Worm (Caenorhabditis elegans) whole organism, late embryonic: ENCODE results near the gene sri-27.

Experiments used
- C38D4.7 ChIP-seq: fragments of 200-800 bp; sonication (Bioruptor generic); optimal IDR thresholded peaks from 2 replicates; lab custom pipeline; 2018; ENCODE audit warnings: mild to moderate bottlenecking, missing genetic modification characterization, moderate library complexity, missing compliant biosample characterization
- F13H6.1 ChIP-seq: sonication (generic microtip); optimal IDR thresholded peaks from 2 replicates; lab custom pipeline; 2016; ENCODE audit warnings: missing genetic modification characterization, missing compliant biosample characterization
- K02D7.2 ChIP-seq: sonication (generic microtip); optimal IDR thresholded peaks from 2 replicates; lab custom pipeline; 2017; ENCODE audit warnings: mild to moderate bottlenecking, missing genetic modification characterization, missing compliant biosample characterization
- ahr-1 ChIP-seq: sonication (generic microtip); optimal IDR thresholded peaks from 2 replicates; lab custom pipeline; 2016; ENCODE audit warnings: missing genetic modification characterization, missing compliant biosample characterization
- ama-1 ChIP-seq: fragments of 150-350 bp; optimal IDR thresholded peaks from 2 replicates; lab custom pipeline; 2014
- ceh-18 ChIP-seq: sonication (generic microtip); optimal IDR thresholded peaks from 2 replicates; lab custom pipeline; 2016; ENCODE audit warnings: missing genetic modification characterization, missing compliant biosample characterization
- ceh-24 ChIP-seq: sonication (generic microtip); optimal IDR thresholded peaks from 2 replicates; lab custom pipeline; 2016; ENCODE audit warnings: mild to moderate bottlenecking, missing genetic modification characterization, missing compliant biosample characterization
- ceh-30 ChIP-seq: fragments of 150-350 bp; optimal IDR thresholded peaks from 2 replicates; lab custom pipeline; 2014; ENCODE audit warnings: missing biosample characterization, missing genetic modification characterization
- ceh-31 ChIP-seq: sonication (generic microtip); optimal IDR thresholded peaks from 2 replicates; lab custom pipeline; 2016; ENCODE audit warnings: missing genetic modification characterization, missing compliant biosample characterization
- ceh-34 ChIP-seq: sonication (generic microtip); optimal IDR thresholded peaks from 2 replicates; lab custom pipeline; 2016; ENCODE audit warnings: mild to moderate bottlenecking, missing genetic modification characterization, missing compliant biosample characterization
- ceh-45 ChIP-seq: fragments of 200-800 bp; sonication (Bioruptor generic); IDR thresholded peaks from 2 replicates; pipeline ENCODE4 v1.3.6; 2022; ENCODE audit warnings: missing genetic modification reagents, missing genetic modification characterization, missing compliant biosample characterization
- che-1 ChIP-seq: sonication (generic microtip); optimal IDR thresholded peaks from 2 replicates; lab custom pipeline; 2016; ENCODE audit warnings: mild to moderate bottlenecking, missing genetic modification characterization, missing compliant biosample characterization
- dmd-4 ChIP-seq: sonication (generic microtip); optimal IDR thresholded peaks from 2 replicates; lab custom pipeline; 2016; ENCODE audit warnings: borderline replicate concordance, missing genetic modification characterization, missing compliant biosample characterization
- elt-2 ChIP-seq: sonication (generic microtip); optimal IDR thresholded peaks from 2 replicates; lab custom pipeline; 2016; ENCODE audit warnings: missing genetic modification reagents, missing genetic modification characterization, missing compliant biosample characterization
- elt-4 ChIP-seq: sonication (generic microtip); optimal IDR thresholded peaks from 2 replicates; lab custom pipeline; 2016; ENCODE audit warnings: missing genetic modification characterization, missing compliant biosample characterization
- eyg-1 ChIP-seq: sonication (generic microtip); optimal IDR thresholded peaks from 2 replicates; lab custom pipeline; 2016; ENCODE audit warnings: missing genotype, missing genetic modification characterization, missing compliant biosample characterization
- fkh-10 ChIP-seq: fragments of 150-350 bp; optimal IDR thresholded peaks from 2 replicates; lab custom pipeline; 2014; ENCODE audit warnings: missing biosample characterization, missing genetic modification reagents, missing genetic modification characterization
- hlh-13 ChIP-seq: fragments of 200-800 bp; sonication (Bioruptor generic); optimal IDR thresholded peaks from 2 replicates; lab custom pipeline; 2018; ENCODE audit warnings: mild to moderate bottlenecking, missing genetic modification characterization, missing compliant biosample characterization
- hlh-30 ChIP-seq: sonication (generic microtip); optimal IDR thresholded peaks from 2 replicates; lab custom pipeline; 2017; ENCODE audit warnings: antibody characterized with exemption, missing genetic modification characterization, missing compliant biosample characterization; ENCODE audit not compliant: insufficient read depth
- hlh-6 ChIP-seq: sonication (generic microtip); optimal IDR thresholded peaks from 2 replicates; lab custom pipeline; 2016; ENCODE audit warnings: missing genotype, missing genetic modification characterization, missing compliant biosample characterization
- hlh-8 ChIP-seq: sonication (generic microtip); optimal IDR thresholded peaks from 2 replicates; lab custom pipeline; 2016; ENCODE audit warnings: missing genotype, missing genetic modification characterization, missing compliant biosample characterization
- lim-6 ChIP-seq: sonication (generic microtip); optimal IDR thresholded peaks from 2 replicates; lab custom pipeline; 2016; ENCODE audit warnings: missing genetic modification characterization, missing compliant biosample characterization
- nhr-11 ChIP-seq: fragments of 150-350 bp; optimal IDR thresholded peaks from 2 replicates; lab custom pipeline; 2014; ENCODE audit warnings: missing biosample characterization, missing genetic modification characterization
- npax-4 ChIP-seq: sonication (generic microtip); optimal IDR thresholded peaks from 2 replicates; lab custom pipeline; 2016; ENCODE audit warnings: missing genetic modification characterization, missing compliant biosample characterization
- odd-2 ChIP-seq: sonication (generic microtip); optimal IDR thresholded peaks from 2 replicates; lab custom pipeline; 2017; ENCODE audit warnings: antibody characterized with exemption, mild to moderate bottlenecking, missing genetic modification characterization, missing compliant biosample characterization
- pag-3 ChIP-seq: sonication (generic microtip); optimal IDR thresholded peaks from 2 replicates; lab custom pipeline; 2016; ENCODE audit warnings: missing compliant biosample characterization, missing genetic modification characterization, borderline replicate concordance
- pax-1 ChIP-seq: fragments of 150-350 bp; optimal IDR thresholded peaks from 2 replicates; lab custom pipeline; 2014; ENCODE audit warnings: missing biosample characterization, missing genetic modification characterization
- pha-2 ChIP-seq: sonication (generic microtip); optimal IDR thresholded peaks from 2 replicates; lab custom pipeline; 2017; ENCODE audit warnings: mild to moderate bottlenecking, missing genetic modification characterization, missing compliant biosample characterization
- pha-4 ChIP-seq: fragments of 150-350 bp; optimal IDR thresholded peaks from 2 replicates; lab custom pipeline; 2018; ENCODE audit warnings: missing biosample characterization, missing genetic modification reagents, missing genetic modification characterization
- pros-1 ChIP-seq: fragments of 150-350 bp; optimal IDR thresholded peaks from 2 replicates; lab custom pipeline; 2014; ENCODE audit warnings: missing biosample characterization, missing genetic modification reagents, missing genetic modification characterization
- ref-2 ChIP-seq: sonication (generic microtip); optimal IDR thresholded peaks from 2 replicates; lab custom pipeline; 2016; ENCODE audit warnings: missing genetic modification characterization, missing compliant biosample characterization
- rnt-1 ChIP-seq: sonication (generic microtip); optimal IDR thresholded peaks from 2 replicates; lab custom pipeline; 2016; ENCODE audit warnings: missing genetic modification characterization, missing compliant biosample characterization
- sdc-2 ChIP-seq: sonication (generic microtip); optimal IDR thresholded peaks from 2 replicates; lab custom pipeline; 2016; ENCODE audit warnings: missing genotype, missing genetic modification characterization, missing compliant biosample characterization
- sox-2 ChIP-seq: fragments of 200-800 bp; sonication (Bioruptor generic); IDR thresholded peaks from 2 replicates; pipeline ENCODE4 v1.3.6; 2022; ENCODE audit warnings: missing genetic modification reagents, missing genetic modification characterization, missing compliant biosample characterization
- sox-4 ChIP-seq: sonication (generic microtip); optimal IDR thresholded peaks from 2 replicates; lab custom pipeline; 2017; ENCODE audit warnings: mild to moderate bottlenecking, missing genetic modification characterization, inconsistent platforms, missing compliant biosample characterization
- tbx-2 ChIP-seq: sonication (generic microtip); optimal IDR thresholded peaks from 2 replicates; lab custom pipeline; 2016; ENCODE audit warnings: missing genetic modification characterization, missing compliant biosample characterization
- tbx-7 ChIP-seq: sonication (generic microtip); optimal IDR thresholded peaks from 2 replicates; lab custom pipeline; 2016; ENCODE audit warnings: missing genotype, missing genetic modification characterization, missing compliant biosample characterization
- ttx-3 ChIP-seq: sonication (generic microtip); optimal IDR thresholded peaks from 2 replicates; lab custom pipeline; 2016; ENCODE audit warnings: missing genetic modification reagents, missing genetic modification characterization, missing compliant biosample characterization
- unc-3 ChIP-seq, 2 experiments: fragments of 200-800 bp in 1 of 2; sonication (Bioruptor generic) in 1 of 2; sonication (generic microtip) in 1 of 2; conservative IDR thresholded peaks in 1 of 2; optimal IDR thresholded peaks in 1 of 2; 2 replicates each; pipeline versions ENCODE4 v1.3.6 to Lab custom; 2016 to 2022; ENCODE audit warnings: missing compliant biosample characterization in 2 of 2, missing genetic modification characterization in 2 of 2, missing genetic modification reagents in 1 of 2
- zip-5 ChIP-seq: sonication (generic microtip); optimal IDR thresholded peaks from 2 replicates; lab custom pipeline; 2016; ENCODE audit warnings: missing genetic modification characterization, missing compliant biosample characterization
- ztf-16 ChIP-seq: sonication (generic microtip); optimal IDR thresholded peaks from 2 replicates; lab custom pipeline; 2017; ENCODE audit warnings: missing genetic modification characterization, missing compliant biosample characterization

sri-27 gene

ce11 chrV:1710909-1711308 is 14.5 kb upstream of the sri-27 start, which contains the start of gene srw-100:
srw-100 (plus strand) TSS chrV:1711209.
- TF ChIP-seq fkh-10 (GFP tag; lab: Kevin White, UChicago) (no peak), lim-6 (no peak), rnt-1 (tag; lab: Kevin White, UChicago) (no peak), ref-2 (tag; lab: Kevin White, UChicago) (no peak), sox-4 (tag; lab: Kevin White, UChicago) (no peak), dmd-4 (tag; lab: Kevin White, UChicago) (no peak), F13H6.1 (tag; lab: Kevin White, UChicago) (no peak), ceh-30 (tag; lab: Kevin White, UChicago) (no peak), elt-2 (tag; lab: Kevin White, UChicago) (no peak), che-1 (tag; lab: Kevin White, UChicago) (no peak)

ce11 chrV:1713761-1714160 is 11.7 kb upstream of the sri-27 start:
- 0 out of 2 replicates have a peak, but pooled peaks have one; percentile 67 for TF ChIP-seq ceh-45 (GFP tag; lab: Robert Waterston, UW)

- TF ChIP-seq nhr-11 (tag; lab: Kevin White, UChicago) (no peak), ceh-18 (tag; lab: Kevin White, UChicago) (no peak), ama-1 (no peak), odd-2 (tag; lab: Kevin White, UChicago) (no peak), hlh-6 (tag; lab: Kevin White, UChicago) (no peak), ceh-45 (GFP tag; lab: Robert Waterston, UW) (no peak), ahr-1 (tag; lab: Kevin White, UChicago) (no peak), pros-1 (tag; lab: Kevin White, UChicago) (no peak), pax-1 (tag; lab: Kevin White, UChicago) (no peak), elt-4 (tag; lab: Kevin White, UChicago) (no peak), hlh-13 (GFP tag; lab: Kevin White, UChicago) (no peak)
Measured at ce11 chrV:1716892-1717291, 8.6 kb upstream of the sri-27 start, which contains the start of gene srw-103. srw-103 (plus strand) TSS chrV:1717192.

ce11 chrV:1718232-1718631 is 7.2 kb upstream of the sri-27 start:
- TF ChIP-seq ceh-34 (tag; lab: Kevin White, UChicago), result no peak
- TF ChIP-seq fkh-10 (GFP tag; lab: Kevin White, UChicago), result no peak
- TF ChIP-seq sdc-2 (tag; lab: Kevin White, UChicago), result no peak
- TF ChIP-seq pha-4 (tag; lab: Kevin White, UChicago), result no peak
- TF ChIP-seq pax-1 (tag; lab: Kevin White, UChicago), result no peak
- no peak for TF ChIP-seq elt-2 (tag; lab: Kevin White, UChicago)
- TF ChIP-seq npax-4 (tag; lab: Kevin White, UChicago), result no peak
- TF ChIP-seq zip-5 (tag; lab: Kevin White, UChicago), result no peak
- TF ChIP-seq ref-2 (tag; lab: Kevin White, UChicago), result no peak
- no peak for TF ChIP-seq hlh-8
- no peak for TF ChIP-seq C38D4.7 (GFP tag; lab: Kevin White, UChicago)
- TF ChIP-seq tbx-2 (tag; lab: Kevin White, UChicago), result no peak
- no peak for TF ChIP-seq F13H6.1 (tag; lab: Kevin White, UChicago)
- no peak for TF ChIP-seq sox-2 (GFP tag; lab: Robert Waterston, UW)
- no peak for TF ChIP-seq hlh-6 (tag; lab: Kevin White, UChicago)
- no peak for TF ChIP-seq hlh-30 (tag; lab: Kevin White, UChicago)
- TF ChIP-seq ama-1, result no peak
- TF ChIP-seq tbx-7 (tag; lab: Kevin White, UChicago), result no peak
- no peak for TF ChIP-seq lim-6

- no peak for TF ChIP-seq F13H6.1 (tag; lab: Kevin White, UChicago)
- TF ChIP-seq zip-5 (tag; lab: Kevin White, UChicago), result no peak
- no peak for TF ChIP-seq nhr-11 (tag; lab: Kevin White, UChicago)
- TF ChIP-seq dmd-4 (tag; lab: Kevin White, UChicago), result no peak
- TF ChIP-seq unc-3 (GFP tag; conservative IDR thresholded peaks at IDR 0.05; lab: Robert Waterston, UW), result no peak
- TF ChIP-seq unc-3 (tag; optimal IDR thresholded peaks at IDR 0.05; lab: Kevin White, UChicago), result no peak
- TF ChIP-seq C38D4.7 (GFP tag; lab: Kevin White, UChicago), result no peak
- no peak for TF ChIP-seq pag-3 (tag; lab: Kevin White, UChicago)
- no peak for TF ChIP-seq pha-2 (tag; lab: Kevin White, UChicago)
- TF ChIP-seq ztf-16 (tag; lab: Kevin White, UChicago), result no peak
- no peak for TF ChIP-seq ttx-3 (tag; lab: Kevin White, UChicago)
- no peak for TF ChIP-seq eyg-1 (tag; lab: Kevin White, UChicago)
- no peak for TF ChIP-seq tbx-7 (tag; lab: Kevin White, UChicago)
- TF ChIP-seq K02D7.2 (tag; lab: Kevin White, UChicago), result no peak
- TF ChIP-seq ceh-24 (tag; lab: Kevin White, UChicago), result no peak
- TF ChIP-seq ceh-34 (tag; lab: Kevin White, UChicago), result no peak
- TF ChIP-seq tbx-2 (tag; lab: Kevin White, UChicago), result no peak
- TF ChIP-seq ceh-31 (tag; lab: Kevin White, UChicago), result no peak
- no peak for TF ChIP-seq ceh-30 (tag; lab: Kevin White, UChicago)
Measured at ce11 chrV:1719927-1720326, 5.5 kb upstream of the sri-27 start, which contains the start of gene srw-102. srw-102 (plus strand) TSS chrV:1720227.
